Worm (Caenorhabditis elegans) whole organism, midembryonic: ENCODE measurements around the gene rrsr-1.

Source experiments
- T22C8.4 ChIP-seq: fragments of 200-800 bp; sonication (Bioruptor generic); IDR thresholded peaks from 2 replicates; pipeline ENCODE4 v1.3.6; 2022; ENCODE audit warnings: missing genetic modification characterization, missing compliant biosample characterization
- med-1 ChIP-seq: sonication (generic microtip); optimal IDR thresholded peaks from 2 replicates; lab custom pipeline; 2017; ENCODE audit warnings: missing genetic modification characterization, mild to moderate bottlenecking, missing compliant biosample characterization, antibody characterized with exemption, missing genetic modification reagents; ENCODE audit not compliant: insufficient read depth

DNA sequence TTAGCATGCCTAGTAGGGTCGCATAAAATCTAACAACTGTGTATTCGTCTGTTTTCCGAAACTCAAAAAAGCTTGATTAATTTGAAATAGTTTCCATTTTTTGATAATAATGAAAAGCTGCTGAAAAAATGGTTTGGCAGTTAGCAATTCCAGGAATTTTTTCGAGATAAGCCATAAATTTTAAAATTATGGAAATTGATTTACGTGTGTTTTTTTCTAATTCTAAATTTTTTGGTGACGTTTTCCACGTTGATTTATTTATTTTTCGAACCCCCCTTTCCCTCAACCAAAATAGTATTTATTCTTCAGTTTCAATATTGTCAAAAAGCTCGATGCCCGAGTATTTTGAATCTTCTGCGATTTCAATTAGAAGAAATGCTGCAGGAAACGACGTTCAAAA lies 4.1 kb upstream of the rrsr-1 start, which contains the start of gene F23B12.1:
- TF ChIP-seq med-1 (GFP tag; lab: Kevin White, UChicago) = no peak
- no peak for TF ChIP-seq T22C8.4 (GFP tag; lab: Robert Waterston, UW)
